Worm (Caenorhabditis elegans) whole organism, L1 larva: Measurements from ENCODE around the gene fbxa-19.

Experiments used
- C04F5.9 ChIP-seq: sonication (generic microtip); optimal IDR thresholded peaks from 2 replicates; lab custom pipeline; 2016; ENCODE audit warnings: missing genetic modification characterization, missing compliant biosample characterization
- C16A3.4 ChIP-seq: fragments of 150-350 bp; optimal IDR thresholded peaks from 2 replicates; lab custom pipeline; 2014; ENCODE audit warnings: missing biosample characterization, missing genetic modification characterization
- C34B4.2 ChIP-seq: sonication (generic microtip); optimal IDR thresholded peaks from 2 replicates; lab custom pipeline; 2017; ENCODE audit warnings: mild to moderate bottlenecking, missing genetic modification characterization, missing compliant biosample characterization
- Y116A8C.19 ChIP-seq: sonication (generic microtip); optimal IDR thresholded peaks from 2 replicates; lab custom pipeline; 2016; ENCODE audit warnings: missing compliant biosample characterization, missing genetic modification characterization, borderline replicate concordance
- aha-1 ChIP-seq: fragments of 150-350 bp; optimal IDR thresholded peaks from 2 replicates; lab custom pipeline; 2014; ENCODE audit warnings: missing biosample characterization, missing genetic modification characterization
- alr-1 ChIP-seq: fragments of 200-800 bp; sonication (Bioruptor generic); optimal IDR thresholded peaks from 2 replicates; lab custom pipeline; 2018; ENCODE audit warnings: borderline replicate concordance, mild to moderate bottlenecking, missing genetic modification characterization, missing compliant biosample characterization
- aly-2 ChIP-seq: fragments of 150-350 bp; optimal IDR thresholded peaks from 2 replicates; lab custom pipeline; 2014; ENCODE audit warnings: missing biosample characterization, missing genetic modification characterization
- ama-1 ChIP-seq: fragments of 150-350 bp; optimal IDR thresholded peaks from 2 replicates; lab custom pipeline; 2014
- ceh-8 ChIP-seq: fragments of 200-800 bp; sonication (Bioruptor generic); optimal IDR thresholded peaks from 2 replicates; lab custom pipeline; 2018; ENCODE audit warnings: mild to moderate bottlenecking, missing genetic modification characterization, moderate library complexity, missing compliant biosample characterization
- ceh-82 ChIP-seq, 3 experiments: fragments of 150-350 bp in 1 of 3; sonication (generic microtip) in 2 of 3; optimal IDR thresholded peaks; 2 replicates each; lab custom pipeline; 2014 to 2017; ENCODE audit warnings: missing biosample characterization in 3 of 3, missing genetic modification characterization in 3 of 3
- ceh-88 ChIP-seq: fragments of 200-800 bp; sonication (Bioruptor generic); IDR thresholded peaks from 2 replicates; pipeline ENCODE4 v1.3.6; 2022; ENCODE audit warnings: missing genetic modification characterization, missing compliant biosample characterization
- dsc-1 ChIP-seq: sonication (generic microtip); optimal IDR thresholded peaks from 2 replicates; lab custom pipeline; 2016; ENCODE audit warnings: mild to moderate bottlenecking, missing genetic modification characterization, missing compliant biosample characterization
- efl-1 ChIP-seq, 4 experiments: fragments of 150-350 bp; optimal IDR thresholded peaks in 3 of 4; peaks in 1 of 4; 1 replicate in 1 of 4; 2 replicates in 3 of 4; lab custom pipeline; 2014; ENCODE audit warnings: missing biosample characterization in 2 of 4, missing genetic modification characterization in 2 of 4, missing genetic modification reagents in 2 of 4
- egl-13 ChIP-seq: sonication (generic microtip); optimal IDR thresholded peaks from 2 replicates; lab custom pipeline; 2016; ENCODE audit warnings: missing genotype, missing genetic modification reagents, missing genetic modification characterization, missing compliant biosample characterization
- elt-2 ChIP-seq: sonication (generic microtip); optimal IDR thresholded peaks from 2 replicates; lab custom pipeline; 2016; ENCODE audit warnings: missing genetic modification characterization, mild to moderate bottlenecking, inconsistent platforms, missing compliant biosample characterization, missing genetic modification reagents
- ets-5 ChIP-seq: fragments of 200-800 bp; sonication (Bioruptor generic); IDR thresholded peaks from 2 replicates; pipeline ENCODE4 v1.3.6; 2022; ENCODE audit warnings: missing genetic modification characterization, missing compliant biosample characterization
- fkh-4 ChIP-seq: sonication (generic microtip); optimal IDR thresholded peaks from 2 replicates; lab custom pipeline; 2016; ENCODE audit warnings: missing compliant biosample characterization, missing genetic modification characterization, borderline replicate concordance
- fkh-8 ChIP-seq: sonication (generic microtip); optimal IDR thresholded peaks from 2 replicates; lab custom pipeline; 2016; ENCODE audit warnings: mild to moderate bottlenecking, missing genetic modification characterization, missing compliant biosample characterization
- fos-1 ChIP-seq: fragments of 150-350 bp; optimal IDR thresholded peaks from 2 replicates; lab custom pipeline; 2014; ENCODE audit warnings: missing biosample characterization, missing genetic modification characterization
- grh-1 ChIP-seq: fragments of 200-800 bp; sonication (Bioruptor generic); IDR thresholded peaks from 2 replicates; pipeline ENCODE4 v1.3.6; 2022; ENCODE audit warnings: missing genetic modification reagents, missing genetic modification characterization, missing compliant biosample characterization
- hlh-17 ChIP-seq: fragments of 200-800 bp; sonication (Bioruptor generic); optimal IDR thresholded peaks from 2 replicates; lab custom pipeline; 2018; ENCODE audit warnings: missing genetic modification characterization, mild to moderate bottlenecking, missing compliant biosample characterization, moderate library complexity, borderline replicate concordance
- hpl-2 ChIP-seq: fragments of 150-350 bp; optimal IDR thresholded peaks from 2 replicates; lab custom pipeline; 2014; ENCODE audit warnings: missing biosample characterization, missing genetic modification reagents, missing genetic modification characterization
- isw-1 ChIP-seq: fragments of 200-800 bp; sonication (Bioruptor generic); IDR thresholded peaks from 2 replicates; pipeline ENCODE4 v1.3.6; 2022; ENCODE audit warnings: missing genetic modification characterization, missing compliant biosample characterization
- jun-1 ChIP-seq: fragments of 150-350 bp; optimal IDR thresholded peaks from 2 replicates; lab custom pipeline; 2014; ENCODE audit warnings: missing biosample characterization, missing genetic modification reagents, missing genetic modification characterization
- lin-35 ChIP-seq, 2 experiments: fragments of 150-350 bp; optimal IDR thresholded peaks; 2 replicates each; lab custom pipeline; 2014; ENCODE audit warnings: missing biosample characterization in 2 of 2, missing genetic modification characterization in 2 of 2, missing genetic modification reagents in 2 of 2
- lin-39 ChIP-seq: fragments of 150-350 bp; optimal IDR thresholded peaks from 2 replicates; lab custom pipeline; 2014; ENCODE audit warnings: missing biosample characterization, missing genetic modification reagents, missing genetic modification characterization
- lir-3 ChIP-seq: sonication (generic microtip); optimal IDR thresholded peaks from 2 replicates; lab custom pipeline; 2016; ENCODE audit warnings: mild to moderate bottlenecking, missing genetic modification characterization, moderate library complexity, missing compliant biosample characterization; ENCODE audit not compliant: poor library complexity
- mep-1 ChIP-seq: fragments of 150-350 bp; optimal IDR thresholded peaks from 2 replicates; lab custom pipeline; 2014; ENCODE audit warnings: missing biosample characterization, missing genetic modification characterization
- nhr-11 ChIP-seq: fragments of 150-350 bp; optimal IDR thresholded peaks from 2 replicates; lab custom pipeline; 2014; ENCODE audit warnings: missing biosample characterization, missing genetic modification characterization
- nhr-28 ChIP-seq: fragments of 150-350 bp; optimal IDR thresholded peaks from 2 replicates; lab custom pipeline; 2014; ENCODE audit warnings: missing biosample characterization, missing genetic modification characterization
- nhr-47 ChIP-seq: sonication (generic microtip); optimal IDR thresholded peaks from 2 replicates; lab custom pipeline; 2016; ENCODE audit warnings: mild to moderate bottlenecking, missing genetic modification characterization, moderate library complexity, missing compliant biosample characterization
- nhr-71 ChIP-seq: sonication (generic microtip); optimal IDR thresholded peaks from 2 replicates; lab custom pipeline; 2016; ENCODE audit warnings: mild to moderate bottlenecking, missing genetic modification characterization, moderate library complexity, missing compliant biosample characterization
- nhr-76 ChIP-seq: sonication (generic microtip); optimal IDR thresholded peaks from 2 replicates; lab custom pipeline; 2017; ENCODE audit warnings: missing biosample characterization, missing genetic modification characterization
- nhr-77 ChIP-seq: fragments of 150-350 bp; optimal IDR thresholded peaks from 2 replicates; lab custom pipeline; 2014; ENCODE audit warnings: missing biosample characterization, missing genetic modification characterization
- nhr-85 ChIP-seq: sonication (generic microtip); peaks from one replicate; lab custom pipeline; 2016; ENCODE audit warnings: missing genetic modification characterization, inconsistent platforms, missing compliant biosample characterization
- nhr-90 ChIP-seq: sonication (generic microtip); optimal IDR thresholded peaks from 2 replicates; lab custom pipeline; 2016; ENCODE audit warnings: mild to moderate bottlenecking, missing genetic modification characterization, missing compliant biosample characterization; ENCODE audit not compliant: poor library complexity
- pag-3 ChIP-seq: sonication (generic microtip); optimal IDR thresholded peaks from 2 replicates; lab custom pipeline; 2017; ENCODE audit warnings: missing genetic modification characterization, mild to moderate bottlenecking, missing compliant biosample characterization, antibody characterized with exemption, borderline replicate concordance; ENCODE audit not compliant: insufficient read depth
- pax-3 ChIP-seq: fragments of 200-800 bp; sonication (Bioruptor generic); optimal IDR thresholded peaks from 2 replicates; lab custom pipeline; 2018; ENCODE audit warnings: mild to moderate bottlenecking, missing genetic modification characterization, moderate library complexity, missing compliant biosample characterization
- skn-1 ChIP-seq: fragments of 150-350 bp; optimal IDR thresholded peaks from 2 replicates; lab custom pipeline; 2014; ENCODE audit warnings: missing biosample characterization, missing genetic modification characterization
- snpc-4 ChIP-seq: fragments of 150-350 bp; optimal IDR thresholded peaks from 2 replicates; lab custom pipeline; 2014; ENCODE audit warnings: missing biosample characterization, missing genetic modification characterization
- snu-23 ChIP-seq: sonication (generic microtip); optimal IDR thresholded peaks from 2 replicates; lab custom pipeline; 2016; ENCODE audit warnings: missing genetic modification characterization, missing compliant biosample characterization
- sox-4 ChIP-seq: sonication (generic microtip); optimal IDR thresholded peaks from 2 replicates; lab custom pipeline; 2016; ENCODE audit warnings: missing genetic modification characterization, missing compliant biosample characterization
- sptf-1 ChIP-seq: fragments of 150-350 bp; optimal IDR thresholded peaks from 2 replicates; lab custom pipeline; 2014; ENCODE audit warnings: missing biosample characterization, missing genetic modification characterization
- swsn-7 ChIP-seq: sonication (generic microtip); optimal IDR thresholded peaks from 2 replicates; lab custom pipeline; 2016; ENCODE audit warnings: missing genetic modification characterization, missing compliant biosample characterization
- tbx-2 ChIP-seq: sonication (generic microtip); optimal IDR thresholded peaks from 2 replicates; lab custom pipeline; 2016; ENCODE audit warnings: missing genetic modification characterization, missing compliant biosample characterization
- unc-130 ChIP-seq: fragments of 150-350 bp; optimal IDR thresholded peaks from 2 replicates; lab custom pipeline; 2017; ENCODE audit warnings: missing biosample characterization, missing genetic modification characterization, inconsistent platforms
- unc-62 ChIP-seq: fragments of 150-350 bp; optimal IDR thresholded peaks from 2 replicates; lab custom pipeline; 2014; ENCODE audit warnings: missing biosample characterization, missing genetic modification reagents, missing genetic modification characterization
- unc-86 ChIP-seq: sonication (generic microtip); optimal IDR thresholded peaks from 2 replicates; lab custom pipeline; 2016; ENCODE audit warnings: missing genetic modification characterization, missing compliant biosample characterization
- unc-98 ChIP-seq: fragments of 200-800 bp; sonication (Bioruptor generic); IDR thresholded peaks from 2 replicates; pipeline ENCODE4 v1.3.6; 2022; ENCODE audit warnings: missing genetic modification characterization, missing compliant biosample characterization
- xbp-1 ChIP-seq: sonication (generic microtip); optimal IDR thresholded peaks from 2 replicates; lab custom pipeline; 2016; ENCODE audit warnings: missing genetic modification characterization, missing compliant biosample characterization
- zip-4 ChIP-seq: fragments of 200-800 bp; sonication (Bioruptor generic); optimal IDR thresholded peaks from 2 replicates; lab custom pipeline; 2018; ENCODE audit warnings: mild to moderate bottlenecking, missing genetic modification characterization, moderate library complexity, missing compliant biosample characterization
- ztf-11 ChIP-seq, 2 experiments: sonication (generic microtip); optimal IDR thresholded peaks; 2 replicates each; lab custom pipeline; 2016 to 2017; ENCODE audit warnings: missing genetic modification characterization in 2 of 2, missing biosample characterization in 1 of 2, missing compliant biosample characterization in 1 of 2
- ztf-4 ChIP-seq: fragments of 150-350 bp; optimal IDR thresholded peaks from 2 replicates; lab custom pipeline; 2014; ENCODE audit warnings: missing biosample characterization, missing genetic modification characterization

fbxa-19 gene

ce11 chrIII:1284584-1285046 lies 30.6 kb upstream of the fbxa-19 start, which contains the start of gene fbxa-37 (continued):
- TF ChIP-seq Y116A8C.19 (tag; lab: Kevin White, UChicago) = no peak
- no peak for TF ChIP-seq ama-1
- TF ChIP-seq fkh-4 = no peak
- TF ChIP-seq egl-13 (tag; lab: Kevin White, UChicago) = no peak
- no peak for TF ChIP-seq grh-1
- TF ChIP-seq snpc-4 (tag; lab: Kevin White, UChicago) = no peak
- no peak for TF ChIP-seq nhr-77 (tag; lab: Kevin White, UChicago)
- peak; percentile 92 for TF ChIP-seq zip-4 (GFP tag; lab: Kevin White, UChicago)
- TF ChIP-seq lir-3 (tag; lab: Kevin White, UChicago) = no peak
- TF ChIP-seq efl-1 (optimal IDR thresholded peaks at IDR 0.05; lab: Kevin White, UChicago) = peak; percentile 22 to 36
- peak; percentile 18 to 80 for TF ChIP-seq efl-1 (GFP tag; optimal IDR thresholded peaks at IDR 0.05 in 1 of 2; lab: Kevin White, UChicago)
- TF ChIP-seq nhr-85 (tag; lab: Kevin White, UChicago) = no peak
- TF ChIP-seq C34B4.2 (tag; lab: Kevin White, UChicago) = no peak
- TF ChIP-seq nhr-90 (tag; lab: Kevin White, UChicago) = no peak
- TF ChIP-seq ceh-88 = no peak
- TF ChIP-seq ceh-82 (tag; optimal IDR thresholded peaks at IDR 0.05; lab: Kevin White, UChicago) = peak in 2 of 3 experiments; percentile 32 to 34
- TF ChIP-seq skn-1 (tag; lab: Kevin White, UChicago) = peak; percentile 61
- peak; percentile 42 for TF ChIP-seq nhr-71 (tag; lab: Kevin White, UChicago)
- no peak for TF ChIP-seq mep-1 (tag; lab: Kevin White, UChicago)
- no peak for TF ChIP-seq ztf-11 (tag; optimal IDR thresholded peaks at IDR 0.05; lab: Kevin White, UChicago)
- no peak for TF ChIP-seq unc-86
- TF ChIP-seq ztf-4 (tag; lab: Kevin White, UChicago) = no peak
- no peak for TF ChIP-seq ets-5 (GFP tag; lab: Robert Waterston, UW)
- no peak for TF ChIP-seq fos-1 (tag; lab: Kevin White, UChicago)
- no peak for TF ChIP-seq nhr-28 (tag; lab: Kevin White, UChicago)
- no peak for TF ChIP-seq hpl-2 (GFP tag; lab: Kevin White, UChicago)
- TF ChIP-seq nhr-76 (tag; lab: Kevin White, UChicago) = no peak
- TF ChIP-seq C04F5.9 (tag; lab: Kevin White, UChicago) = no peak
- peak; percentile 18 for TF ChIP-seq nhr-47 (tag; lab: Kevin White, UChicago)
- no peak for TF ChIP-seq hlh-17 (GFP tag; lab: Kevin White, UChicago)
- TF ChIP-seq sptf-1 (tag; lab: Kevin White, UChicago) = no peak
- no peak for TF ChIP-seq unc-62 (GFP tag; lab: Kevin White, UChicago)
- TF ChIP-seq elt-2 (tag; lab: Kevin White, UChicago) = peak; percentile 2
- TF ChIP-seq jun-1 (tag; lab: Kevin White, UChicago) = no peak
- TF ChIP-seq ceh-8 (GFP tag; lab: Kevin White, UChicago) = no peak
- peak; percentile 25 for TF ChIP-seq swsn-7
- no peak for TF ChIP-seq dsc-1
- no peak for TF ChIP-seq unc-98 (GFP tag; lab: Robert Waterston, UW)
- peak in 1 of 2 experiments; percentile 25 for TF ChIP-seq lin-35 (GFP tag; optimal IDR thresholded peaks at IDR 0.05; lab: Kevin White, UChicago)
- no peak for TF ChIP-seq xbp-1 (tag; lab: Kevin White, UChicago)
- no peak for TF ChIP-seq unc-130
- TF ChIP-seq aly-2 (tag; lab: Kevin White, UChicago) = no peak
- no peak for TF ChIP-seq sox-4 (tag; lab: Kevin White, UChicago)
- no peak for TF ChIP-seq pag-3
- no peak for TF ChIP-seq C16A3.4
- no peak for TF ChIP-seq nhr-11 (tag; lab: Kevin White, UChicago)
- TF ChIP-seq pax-3 (tag; lab: Kevin White, UChicago) = no peak
- TF ChIP-seq fkh-8 = no peak
- TF ChIP-seq aha-1 = no peak
- no peak for TF ChIP-seq snu-23 (GFP tag; lab: Kevin White, UChicago)
- no peak for TF ChIP-seq lin-39 (tag; lab: Kevin White, UChicago)
- TF ChIP-seq tbx-2 (tag; lab: Kevin White, UChicago) = no peak
- no peak for TF ChIP-seq alr-1 (tag; lab: Kevin White, UChicago)
- no peak for TF ChIP-seq isw-1
